Worm (Caenorhabditis elegans): ENCODE data around the gene Y52E8A.2.

- no peak for TF ChIP-seq ztf-29 (GFP tag; IDR thresholded peaks at IDR 0.05)
- TF ChIP-seq klf-2 (GFP tag; conservative IDR thresholded peaks at IDR 0.05) = no peak
- TF ChIP-seq tab-1 (GFP tag; IDR thresholded peaks at IDR 0.05) = no peak
- no peak for TF ChIP-seq cog-1 (tag; optimal IDR thresholded peaks at IDR 0.05)
- TF ChIP-seq ztf-23 (GFP tag; IDR thresholded peaks at IDR 0.05) = no peak
- no peak for TF ChIP-seq T22C8.4 (GFP tag; IDR thresholded peaks at IDR 0.05)
- no peak for TF ChIP-seq flt-1 (GFP tag; IDR thresholded peaks at IDR 0.05)
- TF ChIP-seq med-1 (GFP tag; optimal IDR thresholded peaks at IDR 0.05; ENCODE audit: insufficient read depth) = no peak
These were observed 32.1 kb upstream of the Y52E8A.2 start for ce11 chrII:4288572-4288971.
